Worm (Caenorhabditis elegans) whole organism, L2 larva: ENCODE data around the gene srw-140.

Experiments used
- C34F6.9 ChIP-seq: fragments of 150-350 bp; optimal IDR thresholded peaks from 2 replicates; lab custom pipeline; 2014; ENCODE audit warnings: missing biosample characterization, missing genetic modification characterization
- F13H6.1 ChIP-seq: sonication (generic microtip); optimal IDR thresholded peaks from 2 replicates; lab custom pipeline; 2016; ENCODE audit warnings: missing genetic modification characterization, missing compliant biosample characterization
- R02D3.7 ChIP-seq: fragments of 150-350 bp; optimal IDR thresholded peaks from 2 replicates; lab custom pipeline; 2014; ENCODE audit warnings: missing biosample characterization, missing genetic modification characterization
- Y55F3AM.14 ChIP-seq: fragments of 200-800 bp; sonication (Bioruptor generic); optimal IDR thresholded peaks from 2 replicates; lab custom pipeline; 2018; ENCODE audit warnings: mild to moderate bottlenecking, missing genetic modification characterization, missing compliant biosample characterization
- ZK546.5 ChIP-seq: sonication (generic microtip); optimal IDR thresholded peaks from 2 replicates; lab custom pipeline; 2017; ENCODE audit warnings: missing biosample characterization, missing genetic modification characterization
- alr-1 ChIP-seq: fragments of 150-350 bp; optimal IDR thresholded peaks from 2 replicates; lab custom pipeline; 2014; ENCODE audit warnings: missing biosample characterization, missing genetic modification characterization
- aly-2 ChIP-seq: fragments of 150-350 bp; optimal IDR thresholded peaks from 2 replicates; lab custom pipeline; 2014; ENCODE audit warnings: missing biosample characterization, missing genetic modification characterization
- blmp-1 ChIP-seq: sonication (generic microtip); optimal IDR thresholded peaks from 2 replicates; lab custom pipeline; 2017; ENCODE audit warnings: missing genetic modification characterization, mild to moderate bottlenecking, missing compliant biosample characterization, antibody characterized with exemption, moderate library complexity; ENCODE audit not compliant: insufficient read depth
- ceh-16 ChIP-seq: fragments of 150-350 bp; optimal IDR thresholded peaks from 2 replicates; lab custom pipeline; 2014; ENCODE audit warnings: missing biosample characterization, missing genetic modification characterization
- ceh-82 ChIP-seq: fragments of 150-350 bp; optimal IDR thresholded peaks from 2 replicates; lab custom pipeline; 2014; ENCODE audit warnings: missing biosample characterization, missing genetic modification characterization
- dmd-4 ChIP-seq: sonication (generic microtip); optimal IDR thresholded peaks from 2 replicates; lab custom pipeline; 2017; ENCODE audit warnings: missing biosample characterization, missing genetic modification characterization
- egl-27 ChIP-seq: sonication (generic microtip); optimal IDR thresholded peaks from 3 replicates; lab custom pipeline; 2017; ENCODE audit warnings: missing biosample characterization, missing genetic modification reagents, missing genetic modification characterization
- elt-1 ChIP-seq: fragments of 150-350 bp; optimal IDR thresholded peaks from 2 replicates; lab custom pipeline; 2014; ENCODE audit warnings: missing biosample characterization, missing genetic modification characterization
- elt-3 ChIP-seq: sonication (generic microtip); optimal IDR thresholded peaks from 2 replicates; lab custom pipeline; 2017; ENCODE audit warnings: missing biosample characterization, missing genetic modification characterization
- fos-1 ChIP-seq: fragments of 150-350 bp; optimal IDR thresholded peaks from 2 replicates; lab custom pipeline; 2014; ENCODE audit warnings: missing biosample characterization, missing genetic modification characterization
- gmeb-1 ChIP-seq: fragments of 150-350 bp; optimal IDR thresholded peaks from 2 replicates; lab custom pipeline; 2014; ENCODE audit warnings: missing biosample characterization, missing genetic modification characterization
- lin-11 ChIP-seq: fragments of 150-350 bp; sonication (generic microtip); optimal IDR thresholded peaks from 2 replicates; lab custom pipeline; 2014; ENCODE audit warnings: missing biosample characterization, missing genetic modification characterization, inconsistent platforms, mixed read lengths
- lin-13 ChIP-seq: fragments of 150-350 bp; optimal IDR thresholded peaks from 2 replicates; lab custom pipeline; 2014; ENCODE audit warnings: missing biosample characterization, missing genetic modification reagents, missing genetic modification characterization
- lsy-2 ChIP-seq, 2 experiments: fragments of 150-350 bp in 1 of 2; sonication (generic microtip) in 1 of 2; optimal IDR thresholded peaks; 2 replicates each; lab custom pipeline; 2014 to 2017; ENCODE audit warnings: missing biosample characterization in 2 of 2, missing genetic modification characterization in 2 of 2
- mab-5 ChIP-seq: fragments of 150-350 bp; optimal IDR thresholded peaks from 2 replicates; lab custom pipeline; 2014; ENCODE audit warnings: missing biosample characterization, missing genetic modification characterization
- mbf-1 ChIP-seq: sonication (generic microtip); optimal IDR thresholded peaks from 2 replicates; lab custom pipeline; 2017; ENCODE audit warnings: missing biosample characterization, missing genetic modification characterization
- mdl-1 ChIP-seq, 2 experiments: fragments of 150-350 bp in 1 of 2; sonication (generic microtip) in 1 of 2; optimal IDR thresholded peaks; 2 replicates each; lab custom pipeline; 2017; ENCODE audit warnings: missing biosample characterization in 2 of 2, missing genetic modification characterization in 2 of 2
- nhr-10 ChIP-seq: sonication (generic microtip); optimal IDR thresholded peaks from 2 replicates; lab custom pipeline; 2017; ENCODE audit warnings: missing biosample characterization, missing genetic modification characterization
- nhr-11 ChIP-seq: fragments of 150-350 bp; optimal IDR thresholded peaks from 2 replicates; lab custom pipeline; 2014; ENCODE audit warnings: missing biosample characterization, missing genetic modification characterization
- nhr-12 ChIP-seq: fragments of 150-350 bp; optimal IDR thresholded peaks from 2 replicates; lab custom pipeline; 2014; ENCODE audit warnings: missing biosample characterization, missing genetic modification characterization
- nhr-129 ChIP-seq: fragments of 150-350 bp; optimal IDR thresholded peaks from 2 replicates; lab custom pipeline; 2014; ENCODE audit warnings: missing biosample characterization, missing genetic modification characterization
- nhr-23 ChIP-seq: fragments of 150-350 bp; optimal IDR thresholded peaks from 2 replicates; lab custom pipeline; 2014; ENCODE audit warnings: missing biosample characterization, missing genetic modification reagents, missing genetic modification characterization
- nhr-237 ChIP-seq: fragments of 150-350 bp; optimal IDR thresholded peaks from 2 replicates; lab custom pipeline; 2014; ENCODE audit warnings: missing biosample characterization, missing genetic modification characterization
- nhr-25 ChIP-seq: fragments of 150-350 bp; sonication (generic microtip); optimal IDR thresholded peaks from 3 replicates; lab custom pipeline; 2014; ENCODE audit warnings: missing biosample characterization, missing genetic modification characterization
- nhr-77 ChIP-seq: fragments of 150-350 bp; optimal IDR thresholded peaks from 2 replicates; lab custom pipeline; 2014; ENCODE audit warnings: missing biosample characterization, missing genetic modification characterization
- peb-1 ChIP-seq: fragments of 150-350 bp; optimal IDR thresholded peaks from 2 replicates; lab custom pipeline; 2014; ENCODE audit warnings: missing biosample characterization, missing genetic modification characterization
- sem-4 ChIP-seq: fragments of 150-350 bp; optimal IDR thresholded peaks from 2 replicates; lab custom pipeline; 2014; ENCODE audit warnings: missing biosample characterization, missing genetic modification reagents, missing genetic modification characterization
- skn-1 ChIP-seq: sonication (generic microtip); optimal IDR thresholded peaks from 2 replicates; lab custom pipeline; 2017; ENCODE audit warnings: missing biosample characterization, missing genetic modification characterization
- sma-3 ChIP-seq: sonication (generic microtip); optimal IDR thresholded peaks from 2 replicates; lab custom pipeline; 2016; ENCODE audit warnings: missing genetic modification reagents, missing genetic modification characterization, missing compliant biosample characterization
- snpc-4 ChIP-seq: fragments of 150-350 bp; optimal IDR thresholded peaks from 2 replicates; lab custom pipeline; 2014; ENCODE audit warnings: missing biosample characterization, missing genetic modification characterization
- unc-55 ChIP-seq: fragments of 150-350 bp; sonication (generic microtip); optimal IDR thresholded peaks from 3 replicates; lab custom pipeline; 2014; ENCODE audit warnings: missing biosample characterization, missing genetic modification reagents, missing genetic modification characterization
- unc-62 ChIP-seq: fragments of 150-350 bp; optimal IDR thresholded peaks from 2 replicates; lab custom pipeline; 2014; ENCODE audit warnings: missing biosample characterization, missing genetic modification reagents, missing genetic modification characterization
- ztf-1 ChIP-seq: fragments of 200-800 bp; sonication (Bioruptor generic); conservative IDR thresholded peaks from 2 replicates; pipeline ENCODE4 v1.3.6; 2022; ENCODE audit warnings: missing genetic modification characterization, missing compliant biosample characterization
- ztf-11 ChIP-seq: sonication (generic microtip); optimal IDR thresholded peaks from 2 replicates; lab custom pipeline; 2017; ENCODE audit warnings: missing biosample characterization, missing genetic modification characterization
- ztf-4 ChIP-seq: fragments of 150-350 bp; optimal IDR thresholded peaks from 2 replicates; lab custom pipeline; 2014; ENCODE audit warnings: missing biosample characterization, missing genetic modification characterization

Gene srw-140

DNA sequence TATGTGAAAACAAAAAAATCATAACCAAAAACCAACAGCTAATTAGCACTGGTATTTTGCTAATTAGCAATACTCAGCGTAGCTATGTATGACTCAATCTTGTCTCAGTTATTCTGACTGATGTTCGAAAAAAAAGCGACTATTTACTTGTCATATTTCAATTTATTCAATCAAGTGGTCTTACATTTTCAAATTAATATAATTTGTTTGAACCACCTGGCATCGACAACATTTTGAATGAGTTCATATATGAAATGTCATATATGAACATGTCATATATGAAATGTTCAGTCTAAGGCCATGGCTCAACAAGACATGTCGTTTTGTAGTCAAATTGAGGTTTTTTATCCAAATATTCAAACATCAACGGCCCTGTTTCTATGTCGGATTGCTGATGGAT is at the start of gene srw-140:
TSS of gene srw-140 (plus strand) at position 301 of the 400 bp plus-strand sequence.
- TF ChIP-seq nhr-12 (no peak), mbf-1 (no peak), nhr-237 (tag; lab: Kevin White, UChicago) (no peak), ztf-1 (no peak), elt-3 (tag; lab: Kevin White, UChicago) (no peak)

- TF ChIP-seq gmeb-1 (tag; lab: Kevin White, UChicago) (no peak), nhr-129 (tag; lab: Kevin White, UChicago) (no peak)
- TF ChIP-seq, all 48 proteins: peak for 0
Observed at ce11 chrV:5119109-5119508, 46.4 kb upstream of the srw-140 start, which contains the start of gene C04F5.9. Gene C04F5.9 (minus strand): TSS chrV:5119209.

ce11 chrV:5119679-5120078 is 45.8 kb upstream of the srw-140 start, which contains the start of gene sid-1:
Gene sid-1 (plus strand): TSS chrV:5119970.
- TF ChIP-seq fos-1 (tag; lab: Kevin White, UChicago) (peak; percentile 80), mab-5 (tag; lab: Kevin White, UChicago) (no peak)
- TF ChIP-seq, all 48 proteins: peak for 1

DNA sequence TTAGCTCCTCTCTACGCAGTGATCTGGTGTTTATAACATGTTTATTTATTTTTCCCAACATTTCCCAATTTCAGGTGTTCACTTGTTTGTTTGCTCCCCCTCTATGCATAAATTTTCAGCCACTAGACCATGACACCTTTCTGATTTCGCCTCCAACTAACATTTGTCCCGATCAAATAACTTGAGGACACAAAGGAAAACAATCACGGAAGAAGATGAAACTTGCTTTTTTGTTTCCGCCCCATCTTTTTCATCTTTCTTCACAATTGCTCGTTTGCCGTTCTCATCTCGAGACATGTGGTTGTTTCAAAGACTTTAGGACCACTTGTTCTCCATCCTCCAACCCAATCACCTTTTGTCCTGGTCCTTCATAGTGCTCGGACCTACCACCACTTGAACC is 38.7 kb upstream of the srw-140 start, which contains the start of gene F14F9.5:
TSS of gene F14F9.5 (plus strand) at position 301 of the 400 bp plus-strand sequence.
- TF ChIP-seq mab-5 (tag; lab: Kevin White, UChicago) = no peak
- no peak for TF ChIP-seq lin-13 (GFP tag; lab: Kevin White, UChicago)
- TF ChIP-seq C34F6.9 (tag; lab: Kevin White, UChicago) = no peak
- TF ChIP-seq ztf-1 = no peak
- no peak for TF ChIP-seq mbf-1
- no peak for TF ChIP-seq R02D3.7
- TF ChIP-seq nhr-10 (tag; lab: Kevin White, UChicago) = no peak
- TF ChIP-seq blmp-1 = no peak

ce11 chrV:5130018-5130417 is 35.5 kb upstream of the srw-140 start, which contains the start of gene F14F9.8:
Gene F14F9.8 (plus strand): TSS chrV:5130318.
- TF ChIP-seq skn-1 (tag; lab: Kevin White, UChicago) (no peak), mab-5 (tag; lab: Kevin White, UChicago) (no peak), nhr-25 (tag; lab: Kevin White, UChicago) (no peak), unc-55 (no peak), alr-1 (tag; lab: Kevin White, UChicago) (no peak), lsy-2 (tag; optimal IDR thresholded peaks at IDR 0.05; lab: Kevin White, UChicago) (no peak), nhr-11 (no peak), ZK546.5 (tag; lab: Kevin White, UChicago) (no peak), ztf-4 (tag; lab: Kevin White, UChicago) (no peak), sem-4 (tag; lab: Kevin White, UChicago) (no peak), gmeb-1 (tag; lab: Kevin White, UChicago) (no peak), nhr-12 (no peak), snpc-4 (tag; lab: Kevin White, UChicago) (no peak), dmd-4 (no peak), nhr-23 (tag; lab: Kevin White, UChicago) (no peak), mbf-1 (no peak)

- TF ChIP-seq lsy-2 (tag; optimal IDR thresholded peaks at IDR 0.05; lab: Kevin White, UChicago) (peak in 1 of 2 experiments; percentile 23), unc-62 (GFP tag; lab: Kevin White, UChicago) (no peak), ceh-82 (tag; lab: Kevin White, UChicago) (no peak), egl-27 (tag; lab: Kevin White, UChicago) (no peak), nhr-11 (no peak), dmd-4 (no peak), F13H6.1 (tag; lab: Kevin White, UChicago) (no peak), ztf-1 (no peak), nhr-129 (tag; lab: Kevin White, UChicago) (peak; percentile 100), snpc-4 (tag; lab: Kevin White, UChicago) (peak; percentile 18), aly-2 (tag; lab: Kevin White, UChicago) (no peak), sma-3 (no peak), nhr-77 (tag; lab: Kevin White, UChicago) (no peak), elt-1 (tag; lab: Kevin White, UChicago) (no peak), nhr-23 (tag; lab: Kevin White, UChicago) (no peak), nhr-237 (tag; lab: Kevin White, UChicago) (no peak), unc-55 (peak; percentile 83), R02D3.7 (no peak), ceh-16 (no peak), blmp-1 (no peak), C34F6.9 (tag; lab: Kevin White, UChicago) (peak; percentile 61), mdl-1 (tag; optimal IDR thresholded peaks at IDR 0.05; lab: Kevin White, UChicago) (no peak), mab-5 (tag; lab: Kevin White, UChicago) (no peak), mbf-1 (no peak), peb-1 (tag; lab: Kevin White, UChicago) (no peak), nhr-10 (tag; lab: Kevin White, UChicago) (no peak), nhr-25 (tag; lab: Kevin White, UChicago) (no peak), ztf-11 (tag; lab: Kevin White, UChicago) (no peak), Y55F3AM.14 (no peak), gmeb-1 (tag; lab: Kevin White, UChicago) (no peak), ZK546.5 (tag; lab: Kevin White, UChicago) (no peak), lin-13 (GFP tag; lab: Kevin White, UChicago) (no peak), lin-11 (tag; lab: Kevin White, UChicago) (no peak), fos-1 (tag; lab: Kevin White, UChicago) (peak; percentile 68), alr-1 (tag; lab: Kevin White, UChicago) (no peak)
Observed at ce11 chrV:5131380-5131779, 34.1 kb upstream of the srw-140 start.
